Worm (Caenorhabditis elegans) whole organism, late embryonic: ENCODE data around the gene ZK632.4.

Experiments used
- mec-3 ChIP-seq: sonication (generic microtip); optimal IDR thresholded peaks from 2 replicates; lab custom pipeline; 2016; ENCODE audit warnings: borderline replicate concordance, missing genetic modification characterization, missing compliant biosample characterization
- pqm-1 ChIP-seq: sonication (generic microtip); optimal IDR thresholded peaks from 2 replicates; lab custom pipeline; 2016; ENCODE audit warnings: missing genetic modification characterization, missing compliant biosample characterization

DNA sequence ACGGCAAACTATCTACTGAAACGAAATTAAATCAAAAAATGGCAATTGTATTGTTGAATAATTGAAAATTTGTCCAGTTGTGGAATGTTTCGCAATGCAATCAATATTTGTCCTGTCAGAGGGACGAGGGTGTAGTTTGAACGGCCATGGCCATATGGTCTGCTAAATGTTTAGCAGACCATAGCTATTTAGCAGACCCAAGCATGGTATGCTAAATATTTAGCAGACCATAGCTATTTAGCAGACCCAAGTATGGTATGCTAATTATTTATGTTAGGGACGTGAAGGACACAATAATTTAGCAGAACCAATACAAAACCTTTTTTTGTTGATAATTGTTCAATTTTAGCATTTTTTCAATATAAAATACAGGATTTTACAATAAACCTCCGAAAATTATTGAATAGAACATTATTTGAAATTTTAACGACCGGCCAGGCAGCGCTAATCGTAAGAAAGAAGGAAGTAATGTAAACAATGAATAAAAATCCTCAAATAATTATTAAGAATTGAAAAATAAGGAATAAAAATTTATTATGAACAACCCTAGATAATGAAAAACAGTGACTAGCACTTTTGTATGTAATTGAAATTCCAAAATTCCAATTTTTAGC is 2.1 kb downstream of the ZK632.4 start, which contains the start of gene riok-3:
- no peak for TF ChIP-seq mec-3 (tag; lab: Kevin White, UChicago)
- TF ChIP-seq pqm-1 (tag; lab: Kevin White, UChicago): no peak
